Fruit fly (Drosophila melanogaster): ENCODE results near the gene CG42564.

DNA sequence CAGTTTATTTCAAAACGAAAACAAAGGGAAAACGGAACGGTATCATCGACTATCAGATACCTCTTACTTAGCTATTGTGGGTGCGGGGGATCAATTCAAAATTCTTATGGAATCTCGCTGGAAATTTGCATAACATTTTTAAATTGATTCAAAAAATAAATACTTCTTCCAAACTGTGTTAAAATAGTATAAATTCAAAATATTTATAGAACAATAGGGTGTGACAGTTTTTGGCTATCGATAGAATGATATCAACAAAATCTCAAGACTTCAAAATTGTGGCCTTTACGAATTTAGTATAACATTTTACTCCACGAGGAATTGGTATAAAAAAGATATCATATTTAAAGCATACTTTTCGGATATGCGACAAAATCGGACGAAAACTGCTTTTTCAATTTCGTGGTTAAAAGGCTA is 14.1 kb downstream of the CG42564 start:
- TF ChIP-seq Sin3A (optimal IDR thresholded peaks at IDR 0.05) (no peak), psq (optimal IDR thresholded peaks at IDR 0.05) (no peak)
